Worm (Caenorhabditis elegans) whole organism, L4/young adult: ENCODE results near the gene ZK105.3.

Experiments
- W03F9.2 ChIP-seq: fragments of 150-350 bp; optimal IDR thresholded peaks from 2 replicates; lab custom pipeline; 2014; ENCODE audit warnings: missing biosample characterization, missing genetic modification characterization
- dao-5 ChIP-seq: sonication (generic microtip); optimal IDR thresholded peaks from 2 replicates; lab custom pipeline; 2016; ENCODE audit warnings: missing genotype, missing genetic modification characterization, moderate library complexity, missing compliant biosample characterization

- TF ChIP-seq dao-5 (tag; lab: Kevin White, UChicago) (no peak), W03F9.2 (no peak)
Measured at ce11 chrV:7744068-7744467, 47.1 kb downstream of the ZK105.3 start.
